Worm (Caenorhabditis elegans) whole organism, mixed stage, embryonic: ENCODE measurements around the gene F09G2.2.

ENCODE experiments used
- lsy-2 ChIP-seq: fragments of 150-350 bp; optimal IDR thresholded peaks from 2 replicates; lab custom pipeline; 2014; ENCODE audit warnings: missing biosample characterization, missing genetic modification characterization
- nhr-28 ChIP-seq: fragments of 150-350 bp; optimal IDR thresholded peaks from 2 replicates; lab custom pipeline; 2014; ENCODE audit warnings: missing biosample characterization, missing genetic modification characterization
- snpc-4 ChIP-seq: fragments of 150-350 bp; optimal IDR thresholded peaks from 2 replicates; lab custom pipeline; 2014; ENCODE audit warnings: missing biosample characterization, missing genetic modification characterization
- unc-62 ChIP-seq: fragments of 150-350 bp; optimal IDR thresholded peaks from 2 replicates; lab custom pipeline; 2014; ENCODE audit warnings: missing biosample characterization, missing genetic modification reagents, missing genetic modification characterization
- ztf-11 ChIP-seq: fragments of 150-350 bp; optimal IDR thresholded peaks from 2 replicates; lab custom pipeline; 2014; ENCODE audit warnings: missing biosample characterization, missing genetic modification characterization

DNA sequence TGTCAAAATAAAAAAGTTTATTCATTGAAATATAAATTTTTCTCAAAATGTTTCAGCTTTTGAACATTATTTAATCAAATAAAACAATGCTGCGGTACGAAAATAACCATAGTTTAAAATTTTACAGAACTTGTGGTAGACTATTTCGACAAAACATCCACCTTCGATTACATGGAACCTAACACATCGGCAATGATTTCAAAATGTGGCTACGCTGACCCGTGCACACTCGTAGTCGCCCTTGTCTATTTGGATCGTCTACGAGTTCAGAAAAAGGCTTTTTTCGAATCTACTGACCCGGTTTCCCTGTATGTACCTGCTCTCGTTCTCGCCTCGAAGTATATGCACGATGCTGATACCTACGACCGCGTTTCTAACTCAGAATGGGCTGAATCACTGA lies 320 bp downstream of the F09G2.2 start:
- TF ChIP-seq snpc-4 (no peak), ztf-11 (no peak), lsy-2 (no peak), unc-62 (GFP tag; lab: Kevin White, UChicago) (no peak), nhr-28 (no peak)
